Worm (Caenorhabditis elegans): ENCODE data around the gene tbx-9.

- no peak for TF ChIP-seq fos-1 (tag; optimal IDR thresholded peaks at IDR 0.05)
- no peak for TF ChIP-seq mdl-1 (tag; optimal IDR thresholded peaks at IDR 0.05)
- no peak for TF ChIP-seq swsn-7 (tag; optimal IDR thresholded peaks at IDR 0.05)
- no peak for TF ChIP-seq isw-1 (GFP tag; IDR thresholded peaks at IDR 0.05)
- no peak for TF ChIP-seq skn-1 (tag; optimal IDR thresholded peaks at IDR 0.05)
Measured at ce11 chrIII:10293362-10293761, 48.3 kb downstream of the tbx-9 start.
